Worm (Caenorhabditis elegans) whole organism, L2 larva: ENCODE results near the gene sru-9.

ENCODE experiments used
- dmd-4 ChIP-seq: sonication (generic microtip); optimal IDR thresholded peaks from 2 replicates; lab custom pipeline; 2017; ENCODE audit warnings: missing biosample characterization, missing genetic modification characterization
- egl-27 ChIP-seq: sonication (generic microtip); optimal IDR thresholded peaks from 3 replicates; lab custom pipeline; 2017; ENCODE audit warnings: missing biosample characterization, missing genetic modification reagents, missing genetic modification characterization
- nhr-77 ChIP-seq: fragments of 150-350 bp; optimal IDR thresholded peaks from 2 replicates; lab custom pipeline; 2014; ENCODE audit warnings: missing biosample characterization, missing genetic modification characterization
- sma-3 ChIP-seq: sonication (generic microtip); optimal IDR thresholded peaks from 2 replicates; lab custom pipeline; 2016; ENCODE audit warnings: missing genetic modification reagents, missing genetic modification characterization, missing compliant biosample characterization

- TF ChIP-seq nhr-77 (tag; lab: Kevin White, UChicago) (no peak), dmd-4 (tag; lab: Kevin White, UChicago) (no peak), sma-3 (no peak), egl-27 (no peak)
Measured at ce11 chrIV:13601428-13601827, 12.6 kb downstream of the sru-9 start.
